Fruit fly (Drosophila melanogaster): ENCODE data around the gene Hr96.

Hr96 gene

dm6 chr3R:25024895-25025557 is at the start of gene Hr96, which contains the start of gene EMC6:
TSS of gene Hr96 (plus strand) at chr3R:25025235.
TSS of gene EMC6 (minus strand) at chr3R:25025017.
- TF ChIP-seq ttk (optimal IDR thresholded peaks at IDR 0.05) (no peak), psq (optimal IDR thresholded peaks at IDR 0.05) (no peak), Sin3A (optimal IDR thresholded peaks at IDR 0.05) (no peak), insv (optimal IDR thresholded peaks at IDR 0.05) (no peak), Myc (optimal IDR thresholded peaks at IDR 0.05) (no peak), h (optimal IDR thresholded peaks at IDR 0.05) (no peak)

- no peak for TF ChIP-seq ttk (optimal IDR thresholded peaks at IDR 0.05)
- no peak for TF ChIP-seq psq (optimal IDR thresholded peaks at IDR 0.05)
- TF ChIP-seq Myc (optimal IDR thresholded peaks at IDR 0.05) = no peak
- TF ChIP-seq Sin3A (optimal IDR thresholded peaks at IDR 0.05) = no peak
- TF ChIP-seq h (optimal IDR thresholded peaks at IDR 0.05) = no peak
- no peak for TF ChIP-seq insv (optimal IDR thresholded peaks at IDR 0.05)
Observed at dm6 chr3R:24976144-24976543, 48.9 kb upstream of the Hr96 start.

- TF ChIP-seq ttk (optimal IDR thresholded peaks at IDR 0.05) = no peak
- no peak for TF ChIP-seq Myc (optimal IDR thresholded peaks at IDR 0.05)
Observed at dm6 chr3R:24983537-24984501, 41.2 kb upstream of the Hr96 start, which contains the start of gene tnc. TSS of gene tnc (plus strand) at chr3R:24984384.

dm6 chr3R:24985029-24985685 is 39.9 kb upstream of the Hr96 start:
- TF ChIP-seq h (optimal IDR thresholded peaks at IDR 0.05) (no peak), insv (optimal IDR thresholded peaks at IDR 0.05) (no peak), Myc (optimal IDR thresholded peaks at IDR 0.05) (no peak), psq (optimal IDR thresholded peaks at IDR 0.05) (no peak)

- TF ChIP-seq Myc (optimal IDR thresholded peaks at IDR 0.05) (no peak), psq (optimal IDR thresholded peaks at IDR 0.05) (no peak), Sin3A (optimal IDR thresholded peaks at IDR 0.05) (no peak), h (optimal IDR thresholded peaks at IDR 0.05) (no peak), ttk (optimal IDR thresholded peaks at IDR 0.05) (no peak), insv (optimal IDR thresholded peaks at IDR 0.05) (no peak)
Observed at dm6 chr3R:24996502-24996901, 28.5 kb upstream of the Hr96 start.

dm6 chr3R:24997287-24997686 is 27.7 kb upstream of the Hr96 start:
- TF ChIP-seq Sin3A (optimal IDR thresholded peaks at IDR 0.05) (no peak), h (optimal IDR thresholded peaks at IDR 0.05) (no peak), Myc (optimal IDR thresholded peaks at IDR 0.05) (no peak), psq (optimal IDR thresholded peaks at IDR 0.05) (no peak), ttk (optimal IDR thresholded peaks at IDR 0.05) (no peak), insv (optimal IDR thresholded peaks at IDR 0.05) (no peak)

dm6 chr3R:24999575-24999974 is 25.5 kb upstream of the Hr96 start:
- no peak for TF ChIP-seq Sin3A (optimal IDR thresholded peaks at IDR 0.05)
- no peak for TF ChIP-seq h (optimal IDR thresholded peaks at IDR 0.05)
- TF ChIP-seq psq (optimal IDR thresholded peaks at IDR 0.05) = no peak
- no peak for TF ChIP-seq Myc (optimal IDR thresholded peaks at IDR 0.05)
- TF ChIP-seq insv (optimal IDR thresholded peaks at IDR 0.05) = no peak
- TF ChIP-seq ttk (optimal IDR thresholded peaks at IDR 0.05) = no peak

- no peak for TF ChIP-seq h (optimal IDR thresholded peaks at IDR 0.05)
- no peak for TF ChIP-seq Myc (optimal IDR thresholded peaks at IDR 0.05)
- no peak for TF ChIP-seq Sin3A (optimal IDR thresholded peaks at IDR 0.05)
- no peak for TF ChIP-seq psq (optimal IDR thresholded peaks at IDR 0.05)
- no peak for TF ChIP-seq insv (optimal IDR thresholded peaks at IDR 0.05)
- TF ChIP-seq ttk (optimal IDR thresholded peaks at IDR 0.05) = no peak
Observed at dm6 chr3R:25002257-25002656, 22.8 kb upstream of the Hr96 start.

- no peak for TF ChIP-seq ttk (optimal IDR thresholded peaks at IDR 0.05)
- no peak for TF ChIP-seq Sin3A (optimal IDR thresholded peaks at IDR 0.05)
- no peak for TF ChIP-seq h (optimal IDR thresholded peaks at IDR 0.05)
- TF ChIP-seq psq (optimal IDR thresholded peaks at IDR 0.05) = no peak
- TF ChIP-seq Myc (optimal IDR thresholded peaks at IDR 0.05) = no peak
- no peak for TF ChIP-seq insv (optimal IDR thresholded peaks at IDR 0.05)
Observed at dm6 chr3R:25004064-25004463, 21.0 kb upstream of the Hr96 start.

- TF ChIP-seq h (optimal IDR thresholded peaks at IDR 0.05) = no peak
- no peak for TF ChIP-seq ttk (optimal IDR thresholded peaks at IDR 0.05)
- TF ChIP-seq Sin3A (optimal IDR thresholded peaks at IDR 0.05) = no peak
- TF ChIP-seq Myc (optimal IDR thresholded peaks at IDR 0.05) = no peak
- TF ChIP-seq psq (optimal IDR thresholded peaks at IDR 0.05) = no peak
- TF ChIP-seq insv (optimal IDR thresholded peaks at IDR 0.05) = no peak
Observed at dm6 chr3R:25004763-25005162, 20.3 kb upstream of the Hr96 start.

dm6 chr3R:25005748-25006147 is 19.3 kb upstream of the Hr96 start:
- TF ChIP-seq h (optimal IDR thresholded peaks at IDR 0.05) (no peak), insv (optimal IDR thresholded peaks at IDR 0.05) (no peak), Myc (optimal IDR thresholded peaks at IDR 0.05) (no peak), Sin3A (optimal IDR thresholded peaks at IDR 0.05) (no peak), ttk (optimal IDR thresholded peaks at IDR 0.05) (no peak), psq (optimal IDR thresholded peaks at IDR 0.05) (no peak)
